Fruit fly (Drosophila melanogaster) whole organism, embryonic: ENCODE measurements around the gene bys.
A peak's percentile ranks its signal among the peaks of the same experiment; 100 is the strongest.

Experiments
- Adf1 ChIP-seq: fragments of 200-800 bp; sonication (Bioruptor generic); IDR thresholded peaks from 2 replicates; pipeline ENCODE4 v1.3.6; 2022; ENCODE audit warnings: missing biosample characterization, missing genetic modification characterization
- Atf6 ChIP-seq: fragments of 200-800 bp; sonication (Bioruptor generic); IDR thresholded peaks from 2 replicates; pipeline ENCODE4 v1.3.6; 2022; ENCODE audit warnings: missing biosample characterization, missing genetic modification characterization
- Bdp1 ChIP-seq: fragments of 200-800 bp; sonication (Bioruptor generic); optimal IDR thresholded peaks from 3 replicates; lab custom pipeline; 2016; ENCODE audit warnings: missing biosample characterization, missing genetic modification characterization
- CG10147 ChIP-seq: fragments of 200-800 bp; sonication (Bioruptor generic); optimal IDR thresholded peaks from 2 replicates; lab custom pipeline; 2019; ENCODE audit warnings: missing biosample characterization, mild to moderate bottlenecking, missing genetic modification characterization, moderate library complexity
- CG11085 ChIP-seq: fragments of 200-800 bp; sonication (Bioruptor generic); IDR thresholded peaks from 2 replicates; pipeline ENCODE4 v1.3.6; 2022; ENCODE audit warnings: missing biosample characterization, missing genetic modification characterization
- CG11695 ChIP-seq: fragments of 200-800 bp; sonication (Bioruptor generic); IDR thresholded peaks from 3 replicates; pipeline ENCODE4 v1.3.6; 2022; ENCODE audit warnings: missing biosample characterization, missing genetic modification characterization
- CG14050 ChIP-seq: fragments of 200-800 bp; sonication (Bioruptor generic); IDR thresholded peaks from 3 replicates; pipeline ENCODE4 v1.3.6; 2022; ENCODE audit warnings: missing biosample characterization, missing genetic modification characterization
- CG14441 ChIP-seq: fragments of 200-800 bp; sonication (Bioruptor generic); IDR thresholded peaks from 2 replicates; pipeline ENCODE4 v1.3.6; 2022; ENCODE audit warnings: missing biosample characterization, missing genetic modification characterization
- CG15601 ChIP-seq: fragments of 200-800 bp; sonication (Bioruptor generic); optimal IDR thresholded peaks from 3 replicates; lab custom pipeline; 2019; ENCODE audit warnings: missing biosample characterization, mild to moderate bottlenecking, missing genetic modification characterization, moderate library complexity
- CG1647 ChIP-seq: fragments of 200-800 bp; sonication (Bioruptor generic); optimal IDR thresholded peaks from 3 replicates; lab custom pipeline; 2016; ENCODE audit warnings: missing biosample characterization, missing genetic modification characterization
- CG17186 ChIP-seq: fragments of 200-800 bp; sonication (Bioruptor generic); optimal IDR thresholded peaks from 3 replicates; lab custom pipeline; 2017; ENCODE audit warnings: missing biosample characterization, missing genetic modification reagents, missing genetic modification characterization
- CG18262 ChIP-seq: fragments of 200-800 bp; optimal IDR thresholded peaks from 3 replicates; lab custom pipeline; 2019; ENCODE audit warnings: missing biosample characterization, mild to moderate bottlenecking, missing genetic modification characterization, moderate library complexity
- CG2116 ChIP-seq: fragments of 200-800 bp; sonication (Bioruptor generic); optimal IDR thresholded peaks from 3 replicates; lab custom pipeline; 2018; ENCODE audit warnings: missing biosample characterization, mild to moderate bottlenecking, missing genetic modification characterization
- CG30431 ChIP-seq: fragments of 200-800 bp; sonication (Bioruptor generic); optimal IDR thresholded peaks from 2 replicates; lab custom pipeline; 2017; ENCODE audit warnings: missing biosample characterization, missing genetic modification characterization
- CG31441 ChIP-seq: fragments of 200-800 bp; sonication (Bioruptor generic); IDR thresholded peaks from 2 replicates; pipeline ENCODE4 v1.3.6; 2022; ENCODE audit warnings: missing biosample characterization, missing genetic modification characterization
- CG32532 ChIP-seq: fragments of 200-800 bp; sonication (Bioruptor generic); IDR thresholded peaks from 2 replicates; pipeline ENCODE4 v1.3.6; 2022; ENCODE audit warnings: missing biosample characterization, missing genetic modification characterization
- CG34376 ChIP-seq: fragments of 200-800 bp; sonication (Bioruptor generic); optimal IDR thresholded peaks from 2 replicates; lab custom pipeline; 2018; ENCODE audit warnings: missing biosample characterization, mild to moderate bottlenecking, missing genetic modification characterization
- CG8924 ChIP-seq: fragments of 200-800 bp; optimal IDR thresholded peaks from 3 replicates; lab custom pipeline; 2019; ENCODE audit warnings: missing biosample characterization, mild to moderate bottlenecking, missing genetic modification characterization, moderate library complexity
- CG9215 ChIP-seq: fragments of 200-800 bp; sonication (Bioruptor generic); IDR thresholded peaks from 2 replicates; pipeline ENCODE4 v1.3.6; 2022; ENCODE audit warnings: missing biosample characterization, missing genetic modification characterization
- Dbx ChIP-seq: fragments of 200-800 bp; sonication (Bioruptor generic); IDR thresholded peaks from 3 replicates; pipeline ENCODE4 v1.3.6; 2022; ENCODE audit warnings: missing biosample characterization, missing genetic modification characterization
- Dip2 ChIP-seq: fragments of 200-800 bp; sonication (Bioruptor generic); IDR thresholded peaks from 2 replicates; pipeline ENCODE4 v1.3.6; 2022; ENCODE audit warnings: missing biosample characterization, missing genetic modification characterization
- Drgx ChIP-seq: fragments of 200-800 bp; sonication (Bioruptor generic); IDR thresholded peaks from 2 replicates; pipeline ENCODE4 v1.3.6; 2022; ENCODE audit warnings: missing biosample characterization, missing genetic modification characterization
- Elba2 ChIP-seq: fragments of 200-800 bp; sonication (Bioruptor generic); optimal IDR thresholded peaks from 3 replicates; lab custom pipeline; 2016; ENCODE audit warnings: missing biosample characterization, missing genetic modification characterization
- HLH4C ChIP-seq: fragments of 200-800 bp; sonication (Bioruptor generic); IDR thresholded peaks from 3 replicates; pipeline ENCODE4 v1.3.6; 2022; ENCODE audit warnings: missing biosample characterization, missing genetic modification characterization; ENCODE audit not compliant: partially characterized antibody
- HLH54F ChIP-seq: fragments of 200-800 bp; sonication (Bioruptor generic); optimal IDR thresholded peaks from 3 replicates; lab custom pipeline; 2016; ENCODE audit warnings: missing biosample characterization, missing genetic modification characterization
- Hand ChIP-seq: fragments of 200-800 bp; sonication (Bioruptor generic); optimal IDR thresholded peaks from 2 replicates; lab custom pipeline; 2017; ENCODE audit warnings: mild to moderate bottlenecking, missing biosample characterization, missing genetic modification reagents, missing genetic modification characterization
- HmgD ChIP-seq: fragments of 200-800 bp; sonication (Bioruptor generic); optimal IDR thresholded peaks from 3 replicates; lab custom pipeline; 2016; ENCODE audit warnings: missing biosample characterization, missing genetic modification characterization
- Lpt ChIP-seq: fragments of >200 bp; optimal IDR thresholded peaks from 2 replicates; lab custom pipeline; 2018; ENCODE audit warnings: missing biosample characterization, missing genetic modification characterization
- Mrtf ChIP-seq: fragments of 200-800 bp; sonication (Bioruptor generic); IDR thresholded peaks from 3 replicates; pipeline ENCODE4 v1.3.6; 2022; ENCODE audit warnings: missing biosample characterization, missing genetic modification characterization
- NC2α ChIP-seq: fragments of 200-800 bp; sonication (Bioruptor generic); optimal IDR thresholded peaks from 2 replicates; lab custom pipeline; 2016; ENCODE audit warnings: missing biosample characterization, missing genetic modification characterization
- NC2β ChIP-seq: fragments of 200-800 bp; sonication (Bioruptor generic); optimal IDR thresholded peaks from 2 replicates; lab custom pipeline; 2016; ENCODE audit warnings: missing biosample characterization, missing genetic modification characterization
- Rx ChIP-seq: fragments of 200-800 bp; sonication (Bioruptor generic); IDR thresholded peaks from 2 replicates; pipeline ENCODE4 v1.3.6; 2022; ENCODE audit warnings: missing biosample characterization, missing genetic modification characterization
- Six4 ChIP-seq: fragments of 200-800 bp; sonication (Bioruptor generic); optimal IDR thresholded peaks from 2 replicates; lab custom pipeline; 2016; ENCODE audit warnings: missing biosample characterization, missing genetic modification characterization
- ab ChIP-seq: fragments of 200-800 bp; sonication (Bioruptor generic); optimal IDR thresholded peaks from 2 replicates; lab custom pipeline; 2016; ENCODE audit warnings: missing biosample characterization, missing genetic modification characterization
- bigmax ChIP-seq: fragments of 200-800 bp; sonication (Bioruptor generic); optimal IDR thresholded peaks from 2 replicates; lab custom pipeline; 2018; ENCODE audit warnings: missing biosample characterization, mild to moderate bottlenecking, missing genetic modification characterization
- bowl ChIP-seq: fragments of 200-800 bp; sonication (Bioruptor generic); IDR thresholded peaks from 2 replicates; pipeline ENCODE4 v1.3.6; 2022; ENCODE audit warnings: missing biosample characterization, missing genetic modification characterization
- caup ChIP-seq: fragments of 200-800 bp; sonication (Bioruptor generic); optimal IDR thresholded peaks from 3 replicates; lab custom pipeline; 2017; ENCODE audit warnings: missing biosample characterization, mild to moderate bottlenecking, missing genetic modification characterization, moderate library complexity; ENCODE audit not compliant: severe bottlenecking
- dimm ChIP-seq: fragments of 200-800 bp; sonication (Bioruptor generic); IDR thresholded peaks from 2 replicates; pipeline ENCODE4 v1.3.6; 2022; ENCODE audit warnings: missing biosample characterization, missing genetic modification characterization
- dysf ChIP-seq: fragments of 200-800 bp; sonication (Bioruptor generic); IDR thresholded peaks from 3 replicates; pipeline ENCODE4 v1.3.6; 2022; ENCODE audit warnings: missing biosample characterization, missing genetic modification characterization
- exex ChIP-seq: fragments of 200-800 bp; sonication (Bioruptor generic); optimal IDR thresholded peaks from 4 replicates; lab custom pipeline; 2018; ENCODE audit warnings: missing biosample characterization, mild to moderate bottlenecking, missing genetic modification characterization, moderate library complexity
- lmd ChIP-seq: fragments of 200-800 bp; sonication (Bioruptor generic); IDR thresholded peaks from 2 replicates; pipeline ENCODE4 v1.3.6; 2022; ENCODE audit warnings: missing biosample characterization, missing genetic modification characterization
- nom ChIP-seq: fragments of 200-800 bp; sonication (Bioruptor generic); optimal IDR thresholded peaks from 2 replicates; lab custom pipeline; 2017; ENCODE audit warnings: missing biosample characterization, missing genetic modification characterization, mild to moderate bottlenecking, moderate library complexity, missing genetic modification reagents
- pho ChIP-seq: fragments of 200-800 bp; sonication (Bioruptor generic); optimal IDR thresholded peaks from 2 replicates; lab custom pipeline; 2016; ENCODE audit warnings: missing biosample characterization, missing genetic modification characterization
- psq ChIP-seq: fragments of 200-800 bp; sonication (Bioruptor generic); optimal IDR thresholded peaks from 2 replicates; lab custom pipeline; 2017; ENCODE audit warnings: missing biosample characterization, missing genetic modification characterization
- pum ChIP-seq: fragments of 200-800 bp; sonication (Bioruptor generic); optimal IDR thresholded peaks from 2 replicates; lab custom pipeline; 2016; ENCODE audit warnings: missing biosample characterization, missing genetic modification characterization
- tin ChIP-seq: fragments of 200-800 bp; sonication (Bioruptor generic); optimal IDR thresholded peaks from 3 replicates; lab custom pipeline; 2016; ENCODE audit warnings: missing biosample characterization, missing genetic modification characterization
- tna ChIP-seq: fragments of 200-800 bp; sonication (Bioruptor generic); IDR thresholded peaks from 2 replicates; pipeline ENCODE4 v1.3.6; 2022; ENCODE audit warnings: missing biosample characterization, missing genetic modification characterization; ENCODE audit not compliant: partially characterized antibody
- twi ChIP-seq: fragments of 200-800 bp; optimal IDR thresholded peaks from 2 replicates; lab custom pipeline; 2019; ENCODE audit warnings: missing biosample characterization, mild to moderate bottlenecking, missing genetic modification characterization, moderate library complexity
- vvl ChIP-seq: fragments of 200-800 bp; sonication (Bioruptor generic); IDR thresholded peaks from 2 replicates; pipeline ENCODE4 v1.3.6; 2022; ENCODE audit warnings: missing biosample characterization, missing genetic modification characterization
- wdn ChIP-seq: fragments of 200-800 bp; sonication (Bioruptor generic); IDR thresholded peaks from 2 replicates; pipeline ENCODE4 v1.3.6; 2022; ENCODE audit warnings: missing biosample characterization, missing genetic modification characterization
- yki ChIP-seq: fragments of >200 bp; optimal IDR thresholded peaks from 3 replicates; lab custom pipeline; 2018

bys gene

dm6 chrX:7933210-7933915 is 31.7 kb downstream of the bys start, which contains the start of the genes Dhdds and RpS14a (continued):
- TF ChIP-seq Elba2 (GFP tag; lab: Kevin White, UChicago) (peak; percentile 25), pum (no peak), Six4 (peak; percentile 11), nom (peak; percentile 56), dimm (no peak), CG30431 (GFP tag; lab: Kevin White, UChicago) (peak; percentile 20), Adf1 (no peak), CG15601 (peak; percentile 74), Drgx (GFP tag; lab: Robert Waterston, UW) (no peak), CG34376 (GFP tag; lab: Kevin White, UChicago) (peak; percentile 82), tin (peak; percentile 17), CG17186 (GFP tag; lab: Kevin White, UChicago) (peak; percentile 61), pho (GFP tag; lab: Kevin White, UChicago) (peak; percentile 35), CG9215 (GFP tag; lab: Robert Waterston, UW) (peak; percentile 54; the same call in 1 of the 2 replicates), CG14441 (0 out of 2 replicates have a peak, but pooled peaks have one; percentile 7), yki (lab: Kevin White, UChicago) (peak; percentile 22), wdn (no peak), psq (no peak), Mrtf (no peak), Rx (GFP tag; lab: Robert Waterston, UW) (peak; percentile 11; the same call in 1 of the 2 replicates), Dip2 (GFP tag; lab: Robert Waterston, UW) (no peak), CG1647 (GFP tag; lab: Kevin White, UChicago) (no peak), vvl (GFP tag; lab: Robert Waterston, UW) (peak; percentile 17; the same call in 1 of the 2 replicates), dysf (peak; percentile 35; the same call in 1 of the 3 replicates), CG11085 (GFP tag; lab: Robert Waterston, UW) (no peak), HmgD (GFP tag; lab: Kevin White, UChicago) (peak; percentile 1), NC2β (GFP tag; lab: Kevin White, UChicago) (peak; percentile 88), lmd (GFP tag; lab: Robert Waterston, UW) (no peak), HLH4C (peak; percentile 49; the same call in 2 of the 3 replicates), CG31441 (peak; percentile 69; the same call in 1 of the 2 replicates), Bdp1 (GFP tag; lab: Kevin White, UChicago) (peak; percentile 24), Atf6 (GFP tag; lab: Robert Waterston, UW) (no peak), CG10147 (peak; percentile 72), CG18262 (peak; percentile 54), CG14050 (GFP tag; lab: Robert Waterston, UW) (no peak), Dbx (GFP tag; lab: Robert Waterston, UW) (0 out of 3 replicates have a peak, but pooled peaks have one; percentile 11), caup (GFP tag; lab: Kevin White, UChicago) (peak; percentile 75), CG8924 (peak; percentile 49), tna (GFP tag; lab: Robert Waterston, UW) (peak; percentile 35; the same call in 1 of the 2 replicates), bowl (GFP tag; lab: Robert Waterston, UW) (no peak), Hand (no peak), Lpt (GFP tag; lab: Kevin White, UChicago) (no peak), CG11695 (GFP tag; lab: Robert Waterston, UW) (0 out of 3 replicates have a peak, but pooled peaks have one; percentile 17), twi (tag; lab: Kevin White, UChicago) (peak; percentile 16), NC2α (peak; percentile 32), bigmax (GFP tag; lab: Kevin White, UChicago) (no peak), CG32532 (GFP tag; lab: Robert Waterston, UW) (peak; percentile 60; the same call in 1 of the 2 replicates), exex (tag; lab: Kevin White, UChicago) (no peak), CG2116 (peak; percentile 97), ab (GFP tag; lab: Kevin White, UChicago) (no peak), HLH54F (GFP tag; lab: Kevin White, UChicago) (peak; percentile 51)
